Worm (Caenorhabditis elegans): Measurements from ENCODE around the gene yif-1.

yif-1 gene

DNA sequence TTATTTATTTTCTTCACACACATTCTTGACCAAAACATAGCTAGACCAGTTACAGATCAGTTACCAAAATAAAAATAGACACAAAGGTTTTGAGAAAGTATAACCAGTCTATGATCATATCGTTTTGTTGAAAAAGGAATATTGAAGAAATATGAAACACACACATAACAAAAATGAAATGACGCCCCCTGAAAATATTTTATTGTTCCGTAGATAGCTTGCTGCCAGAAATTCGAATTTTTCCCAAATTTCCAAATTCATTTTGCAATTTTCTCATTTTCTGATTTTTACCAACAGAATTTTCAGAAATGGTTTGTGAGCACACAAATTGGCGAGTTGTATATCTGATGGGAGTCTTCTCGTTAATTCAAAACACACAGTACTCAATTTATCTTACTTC lies 20.7 kb upstream of the yif-1 start, which contains the start of gene F57A8.7:
TSS of gene F57A8.7 (plus strand) at position 301 of the 400 bp plus-strand sequence.
- TF ChIP-seq elt-3 (tag; optimal IDR thresholded peaks at IDR 0.05) (no peak), blmp-1 (tag; optimal IDR thresholded peaks at IDR 0.05) (no peak), nhr-28 (tag; optimal IDR thresholded peaks at IDR 0.05) (no peak), pax-3 (tag; optimal IDR thresholded peaks at IDR 0.05) (no peak), ceh-8 (GFP tag; optimal IDR thresholded peaks at IDR 0.05) (no peak), swsn-7 (tag; optimal IDR thresholded peaks at IDR 0.05) (no peak), dsc-1 (tag; optimal IDR thresholded peaks at IDR 0.05) (no peak), aha-1 (tag; optimal IDR thresholded peaks at IDR 0.05) (no peak), isw-1 (GFP tag; IDR thresholded peaks at IDR 0.05) (no peak), C04F5.9 (tag; optimal IDR thresholded peaks at IDR 0.05) (no peak), sup-37 (GFP tag; optimal IDR thresholded peaks at IDR 0.05) (no peak), zag-1 (tag; optimal IDR thresholded peaks at IDR 0.05) (no peak), zip-4 (GFP tag; optimal IDR thresholded peaks at IDR 0.05) (no peak), pqm-1 (tag; optimal IDR thresholded peaks at IDR 0.05) (no peak), aly-2 (tag; optimal IDR thresholded peaks at IDR 0.05) (no peak)

- no peak for TF ChIP-seq fkh-4 (tag; optimal IDR thresholded peaks at IDR 0.05; ENCODE audit: borderline replicate concordance)
- no peak for TF ChIP-seq lin-15B (tag; optimal IDR thresholded peaks at IDR 0.05)
- no peak for TF ChIP-seq hpl-2 (GFP tag; optimal IDR thresholded peaks at IDR 0.05)
- no peak for TF ChIP-seq nhr-19 (GFP tag; conservative IDR thresholded peaks at IDR 0.05)
- no peak for TF ChIP-seq ztf-11 (tag; optimal IDR thresholded peaks at IDR 0.05)
- no peak for TF ChIP-seq jun-1 (tag; optimal IDR thresholded peaks at IDR 0.05)
- TF ChIP-seq nhr-77 (tag; optimal IDR thresholded peaks at IDR 0.05), result no peak
- TF ChIP-seq ama-1 (optimal IDR thresholded peaks at IDR 0.05), result no peak
- no peak for TF ChIP-seq snu-23 (GFP tag; optimal IDR thresholded peaks at IDR 0.05)
- no peak for TF ChIP-seq Y116A8C.19 (tag; optimal IDR thresholded peaks at IDR 0.05; ENCODE audit: borderline replicate concordance)
- no peak for TF ChIP-seq unc-30 (tag; optimal IDR thresholded peaks at IDR 0.05)
- no peak for TF ChIP-seq lin-14 (GFP tag; optimal IDR thresholded peaks at IDR 0.05)
- no peak for TF ChIP-seq alr-1 (tag; optimal IDR thresholded peaks at IDR 0.05; ENCODE audit: borderline replicate concordance)
- no peak for TF ChIP-seq unc-98 (GFP tag; IDR thresholded peaks at IDR 0.05)
- TF ChIP-seq nhr-76 (tag; optimal IDR thresholded peaks at IDR 0.05), result no peak
These were observed 19.1 kb upstream of the yif-1 start, which contains the start of gene F57A8.6 for ce11 chrV:10073793-10074192. TSS of gene F57A8.6 (minus strand) at chrV:10073893.

DNA sequence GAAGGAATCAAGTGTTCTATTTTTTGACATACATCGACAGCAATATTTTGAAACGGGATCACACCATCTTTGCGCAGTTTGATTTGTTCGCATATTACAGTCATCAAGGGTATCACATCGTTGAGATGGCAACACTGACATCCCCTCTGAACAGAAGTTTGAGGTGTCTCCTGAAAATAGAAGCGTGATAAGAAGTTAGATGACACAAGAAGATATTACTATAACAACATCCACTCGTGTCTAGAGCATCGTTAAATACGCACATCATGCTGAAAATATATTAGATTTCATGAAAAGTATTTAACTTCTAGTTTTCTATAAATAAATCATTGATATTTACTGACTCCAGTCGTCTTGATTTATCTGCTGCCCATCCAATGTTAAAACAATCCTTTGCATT lies 18.0 kb upstream of the yif-1 start:
- TF ChIP-seq F16B12.6 (tag; optimal IDR thresholded peaks at IDR 0.05) (no peak), aly-2 (tag; optimal IDR thresholded peaks at IDR 0.05) (no peak), nhr-90 (tag; optimal IDR thresholded peaks at IDR 0.05; ENCODE audit: poor library complexity) (no peak), hlh-17 (GFP tag; optimal IDR thresholded peaks at IDR 0.05; ENCODE audit: borderline replicate concordance) (no peak), vab-15 (tag; optimal IDR thresholded peaks at IDR 0.05) (no peak), lin-14 (GFP tag; optimal IDR thresholded peaks at IDR 0.05) (no peak)

- no peak for TF ChIP-seq ztf-11 (tag; optimal IDR thresholded peaks at IDR 0.05)
These were observed 15.8 kb upstream of the yif-1 start, which contains the start of gene nhr-192 for ce11 chrV:10070541-10070940. TSS of gene nhr-192 (minus strand) at chrV:10070641.

DNA sequence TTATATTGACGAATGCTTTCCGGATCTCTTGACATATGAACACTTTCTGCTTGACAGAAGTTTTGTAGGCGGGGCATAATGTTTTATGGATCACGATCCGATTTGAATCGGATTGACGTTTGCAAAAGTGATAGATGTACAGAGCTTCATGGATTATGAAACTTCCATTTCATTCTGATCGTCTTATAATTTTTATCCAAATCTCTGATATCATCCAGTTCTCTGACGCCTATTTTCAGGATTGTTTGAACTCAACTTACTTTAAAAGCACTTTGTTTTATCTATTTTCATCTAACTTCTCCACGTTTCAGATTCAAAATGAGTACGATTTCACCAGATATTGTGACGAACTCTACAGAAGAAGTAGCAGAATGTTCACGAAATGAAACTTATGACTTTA lies 12.1 kb upstream of the yif-1 start, which contains the start of gene npr-39:
TSS of gene npr-39 (plus strand) at position 301 of the 400 bp plus-strand sequence.
- TF ChIP-seq unc-30 (tag; optimal IDR thresholded peaks at IDR 0.05) (no peak), efl-3 (GFP tag; optimal IDR thresholded peaks at IDR 0.05) (no peak), unc-86 (tag; optimal IDR thresholded peaks at IDR 0.05) (no peak), alr-1 (tag; optimal IDR thresholded peaks at IDR 0.05; ENCODE audit: borderline replicate concordance) (no peak), tbx-2 (tag; optimal IDR thresholded peaks at IDR 0.05) (no peak), C16A3.4 (tag; optimal IDR thresholded peaks at IDR 0.05) (no peak), lsy-2 (tag; optimal IDR thresholded peaks at IDR 0.05) (no peak), dsc-1 (tag; optimal IDR thresholded peaks at IDR 0.05) (no peak), unc-130 (tag; optimal IDR thresholded peaks at IDR 0.05) (no peak), fos-1 (tag; optimal IDR thresholded peaks at IDR 0.05) (no peak), nhr-85 (tag) (no peak), C34B4.2 (tag; optimal IDR thresholded peaks at IDR 0.05) (no peak), sptf-1 (tag; optimal IDR thresholded peaks at IDR 0.05) (no peak), ama-1 (optimal IDR thresholded peaks at IDR 0.05) (no peak), hlh-17 (GFP tag; optimal IDR thresholded peaks at IDR 0.05; ENCODE audit: borderline replicate concordance) (no peak), skn-1 (tag; optimal IDR thresholded peaks at IDR 0.05) (no peak), ceh-8 (GFP tag; optimal IDR thresholded peaks at IDR 0.05) (no peak), egl-13 (tag; optimal IDR thresholded peaks at IDR 0.05) (no peak), egl-27 (tag; optimal IDR thresholded peaks at IDR 0.05) (no peak)

All from whole organism, L1 larva.